Worm (Caenorhabditis elegans) whole organism, L4 larva: ENCODE results near the gene R01H2.8.

Experiments used
- D1046.2 ChIP-seq: fragments of 200-800 bp; sonication (Bioruptor generic); IDR thresholded peaks from 2 replicates; pipeline ENCODE4 v1.3.6; 2022; ENCODE audit warnings: missing genetic modification characterization, missing compliant biosample characterization
- F10B5.3 ChIP-seq: sonication (generic microtip); optimal IDR thresholded peaks from 2 replicates; lab custom pipeline; 2016; ENCODE audit warnings: mild to moderate bottlenecking, missing genetic modification characterization, missing compliant biosample characterization
- F49E8.2 ChIP-seq: sonication (generic microtip); optimal IDR thresholded peaks from 2 replicates; lab custom pipeline; 2016; ENCODE audit warnings: missing compliant biosample characterization, mild to moderate bottlenecking, missing genetic modification characterization, borderline replicate concordance
- T20F7.1 ChIP-seq: fragments of 200-800 bp; sonication (Bioruptor generic); optimal IDR thresholded peaks from 2 replicates; lab custom pipeline; 2018; ENCODE audit warnings: mild to moderate bottlenecking, missing genetic modification characterization, missing compliant biosample characterization
- Y48G9A.11 ChIP-seq: fragments of 200-800 bp; sonication (Bioruptor generic); IDR thresholded peaks from 2 replicates; pipeline ENCODE4 v1.3.6; 2022; ENCODE audit warnings: missing genetic modification reagents, missing genetic modification characterization, missing compliant biosample characterization
- ZK337.2 ChIP-seq: fragments of 200-800 bp; sonication (Bioruptor generic); IDR thresholded peaks from 2 replicates; pipeline ENCODE4 v1.3.6; 2022; ENCODE audit warnings: missing genetic modification reagents, missing genetic modification characterization, missing compliant biosample characterization
- attf-4 ChIP-seq: sonication (generic microtip); optimal IDR thresholded peaks from 3 replicates; lab custom pipeline; 2017; ENCODE audit warnings: missing biosample characterization, missing genetic modification characterization
- ceh-62 ChIP-seq: sonication (generic microtip); optimal IDR thresholded peaks from 2 replicates; lab custom pipeline; 2017; ENCODE audit warnings: missing biosample characterization, missing genetic modification characterization
- ctbp-1 ChIP-seq: fragments of 200-800 bp; sonication (Bioruptor generic); IDR thresholded peaks from 2 replicates; pipeline ENCODE4 v1.3.6; 2022; ENCODE audit warnings: missing genetic modification reagents, missing genetic modification characterization, missing compliant biosample characterization
- daf-16 ChIP-seq, 3 experiments: sonication (generic microtip); optimal IDR thresholded peaks; 2 replicates each; lab custom pipeline; 2016 to 2017; ENCODE audit warnings: missing genetic modification characterization in 3 of 3, missing genetic modification reagents in 3 of 3, mild to moderate bottlenecking in 2 of 3, missing compliant biosample characterization in 2 of 3, missing biosample characterization in 1 of 3, moderate library complexity in 1 of 3
- dmd-6 ChIP-seq: fragments of 200-800 bp; sonication (Bioruptor generic); IDR thresholded peaks from 2 replicates; pipeline ENCODE4 v1.3.6; 2022; ENCODE audit warnings: missing genetic modification reagents, missing genetic modification characterization, missing compliant biosample characterization
- dpl-1 ChIP-seq: fragments of 150-350 bp; optimal IDR thresholded peaks from 2 replicates; lab custom pipeline; 2014; ENCODE audit warnings: missing biosample characterization, missing genetic modification reagents, missing genetic modification characterization
- dve-1 ChIP-seq: sonication (generic microtip); optimal IDR thresholded peaks from 2 replicates; lab custom pipeline; 2017; ENCODE audit warnings: antibody characterized with exemption, mild to moderate bottlenecking, missing genetic modification characterization, missing compliant biosample characterization; ENCODE audit not compliant: insufficient read depth
- egl-43 ChIP-seq: fragments of 200-800 bp; sonication (Bioruptor generic); IDR thresholded peaks from 2 replicates; pipeline ENCODE4 v1.3.6; 2022; ENCODE audit warnings: missing genetic modification reagents, missing genetic modification characterization, missing compliant biosample characterization
- fkh-10 ChIP-seq: fragments of 150-350 bp; optimal IDR thresholded peaks from 2 replicates; lab custom pipeline; 2014; ENCODE audit warnings: missing biosample characterization, missing genetic modification reagents, missing genetic modification characterization
- gei-8 ChIP-seq: fragments of 200-800 bp; sonication (Bioruptor generic); optimal IDR thresholded peaks from 2 replicates; lab custom pipeline; 2018; ENCODE audit warnings: mild to moderate bottlenecking, missing genetic modification characterization, missing compliant biosample characterization
- hif-1 ChIP-seq, 2 experiments: sonication (generic microtip); optimal IDR thresholded peaks; 2 replicates each; lab custom pipeline; 2016 to 2017; ENCODE audit warnings: missing compliant biosample characterization in 2 of 2, missing genetic modification characterization in 2 of 2, missing genetic modification reagents in 2 of 2, missing genotype in 2 of 2, mild to moderate bottlenecking in 1 of 2
- hlh-30 ChIP-seq: sonication (generic microtip); optimal IDR thresholded peaks from 2 replicates; lab custom pipeline; 2017; ENCODE audit warnings: antibody characterized with exemption, mild to moderate bottlenecking, missing genetic modification characterization, missing compliant biosample characterization; ENCODE audit not compliant: insufficient read depth
- hmg-1.1 ChIP-seq: fragments of 200-800 bp; sonication (Bioruptor generic); IDR thresholded peaks from 2 replicates; pipeline ENCODE4 v1.3.6; 2022; ENCODE audit warnings: missing genetic modification reagents, missing genetic modification characterization, missing compliant biosample characterization
- jun-1 ChIP-seq: fragments of 150-350 bp; optimal IDR thresholded peaks from 2 replicates; lab custom pipeline; 2014; ENCODE audit warnings: missing biosample characterization, missing genetic modification reagents, missing genetic modification characterization
- lin-1 ChIP-seq: fragments of 200-800 bp; sonication (Bioruptor generic); IDR thresholded peaks from 2 replicates; pipeline ENCODE4 v1.3.6; 2022; ENCODE audit warnings: missing genetic modification reagents, missing genetic modification characterization, missing compliant biosample characterization
- lin-13 ChIP-seq: fragments of 150-350 bp; optimal IDR thresholded peaks from 2 replicates; lab custom pipeline; 2014; ENCODE audit warnings: missing biosample characterization, missing genetic modification reagents, missing genetic modification characterization
- lin-15B ChIP-seq: fragments of 150-350 bp; sonication (generic microtip); optimal IDR thresholded peaks from 3 replicates; lab custom pipeline; 2014; ENCODE audit warnings: missing biosample characterization, missing genetic modification characterization
- lin-38 ChIP-seq: fragments of 200-800 bp; sonication (Bioruptor generic); IDR thresholded peaks from 2 replicates; pipeline ENCODE4 v1.3.6; 2022; ENCODE audit warnings: missing genetic modification reagents, missing genetic modification characterization, missing compliant biosample characterization
- lin-39 ChIP-seq: fragments of 150-350 bp; optimal IDR thresholded peaks from 2 replicates; lab custom pipeline; 2014; ENCODE audit warnings: missing biosample characterization, missing genetic modification reagents, missing genetic modification characterization
- madf-5 ChIP-seq, 2 experiments: fragments of 200-800 bp; sonication (Bioruptor generic); IDR thresholded peaks; 2 replicates each; pipeline ENCODE4 v1.3.6; 2022; ENCODE audit warnings: missing compliant biosample characterization in 2 of 2, missing genetic modification characterization in 2 of 2
- mxl-2 ChIP-seq: fragments of 200-800 bp; sonication (Bioruptor generic); conservative IDR thresholded peaks from 2 replicates; pipeline ENCODE4 v1.3.6; 2022; ENCODE audit warnings: missing genetic modification reagents, missing genetic modification characterization, missing compliant biosample characterization
- nhr-11 ChIP-seq: fragments of 150-350 bp; optimal IDR thresholded peaks from 2 replicates; lab custom pipeline; 2014; ENCODE audit warnings: missing biosample characterization, missing genetic modification characterization
- nhr-237 ChIP-seq: sonication (generic microtip); optimal IDR thresholded peaks from 2 replicates; lab custom pipeline; 2017; ENCODE audit warnings: missing biosample characterization, missing genetic modification characterization
- nhr-41 ChIP-seq: fragments of 200-800 bp; sonication (Bioruptor generic); IDR thresholded peaks from 2 replicates; pipeline ENCODE4 v1.3.6; 2022; ENCODE audit warnings: missing genetic modification reagents, missing genetic modification characterization, missing compliant biosample characterization
- nhr-42 ChIP-seq: fragments of 200-800 bp; sonication (Bioruptor generic); IDR thresholded peaks from 2 replicates; pipeline ENCODE4 v1.3.6; 2022; ENCODE audit warnings: missing genetic modification characterization, missing compliant biosample characterization
- nhr-6 ChIP-seq: fragments of 150-350 bp; optimal IDR thresholded peaks from 2 replicates; lab custom pipeline; 2014; ENCODE audit warnings: missing biosample characterization, missing genetic modification characterization
- nhr-76 ChIP-seq: fragments of 150-350 bp; optimal IDR thresholded peaks from 2 replicates; lab custom pipeline; 2014; ENCODE audit warnings: missing biosample characterization, missing genetic modification characterization
- php-3 ChIP-seq: fragments of 200-800 bp; sonication (Bioruptor generic); IDR thresholded peaks from 2 replicates; pipeline ENCODE4 v1.3.6; 2022; ENCODE audit warnings: missing genetic modification reagents, missing genetic modification characterization, missing compliant biosample characterization
- pqm-1 ChIP-seq: sonication (generic microtip); optimal IDR thresholded peaks from 2 replicates; lab custom pipeline; 2017; ENCODE audit warnings: missing biosample characterization, missing genetic modification characterization
- rbr-2 ChIP-seq: sonication (generic microtip); optimal IDR thresholded peaks from 2 replicates; lab custom pipeline; 2016; ENCODE audit warnings: missing genotype, missing genetic modification characterization, missing compliant biosample characterization
- set-16 ChIP-seq: fragments of 200-800 bp; sonication (Bioruptor generic); IDR thresholded peaks from 2 replicates; pipeline ENCODE4 v1.3.6; 2022; ENCODE audit warnings: missing genetic modification reagents, missing genetic modification characterization, missing compliant biosample characterization
- skn-1 ChIP-seq: fragments of 150-350 bp; optimal IDR thresholded peaks from 2 replicates; lab custom pipeline; 2014; ENCODE audit warnings: missing biosample characterization, missing genetic modification characterization
- snpc-4 ChIP-seq: fragments of 150-350 bp; optimal IDR thresholded peaks from 2 replicates; lab custom pipeline; 2014; ENCODE audit warnings: missing biosample characterization, missing genetic modification characterization
- tag-97 ChIP-seq: fragments of 200-800 bp; sonication (Bioruptor generic); IDR thresholded peaks from 2 replicates; pipeline ENCODE4 v1.3.6; 2022; ENCODE audit warnings: missing genetic modification characterization, missing compliant biosample characterization
- unc-130 ChIP-seq: sonication (generic microtip); optimal IDR thresholded peaks from 2 replicates; lab custom pipeline; 2016; ENCODE audit warnings: missing genetic modification reagents, missing genetic modification characterization, missing compliant biosample characterization
- unc-62 ChIP-seq, 3 experiments: fragments of 150-350 bp in 1 of 3; sonication (generic microtip); optimal IDR thresholded peaks in 2 of 3; peaks in 1 of 3; 1 replicate in 1 of 3; 2 replicates in 2 of 3; lab custom pipeline; 2014 to 2017; ENCODE audit warnings: missing biosample characterization in 3 of 3, missing genetic modification characterization in 3 of 3, missing genetic modification reagents in 3 of 3, missing genotype in 1 of 3
- zfp-2 ChIP-seq: sonication (generic microtip); optimal IDR thresholded peaks from 2 replicates; lab custom pipeline; 2016; ENCODE audit warnings: mild to moderate bottlenecking, missing genetic modification characterization, missing compliant biosample characterization
- ztf-11 ChIP-seq: fragments of 150-350 bp; optimal IDR thresholded peaks from 2 replicates; lab custom pipeline; 2014; ENCODE audit warnings: missing biosample characterization, missing genetic modification characterization

The R01H2.8 gene

DNA sequence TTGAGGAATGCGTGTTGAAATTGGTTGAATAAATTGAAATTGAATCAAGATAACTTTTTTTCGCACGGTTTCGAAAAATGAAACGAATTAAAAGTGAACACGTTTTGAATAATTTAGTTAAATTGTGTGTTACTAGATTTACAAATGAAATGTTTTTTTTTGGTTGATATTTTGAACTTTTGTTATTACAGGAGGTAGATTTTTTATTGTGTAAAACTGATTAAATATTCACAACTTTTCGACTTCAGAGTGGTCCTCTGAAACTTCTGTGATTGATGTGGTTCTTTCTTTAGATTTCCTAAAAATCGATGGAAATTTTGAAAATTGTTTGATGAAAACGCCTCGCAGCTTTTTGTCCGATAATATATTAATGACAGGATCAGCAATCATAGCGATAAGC, 7.5 kb downstream of the R01H2.8 start, which contains the start of gene ZK418.13:
Gene ZK418.13, minus strand, starts transcription at position 101 of the 400 bp plus-strand sequence.
- TF ChIP-seq zfp-2 (tag; lab: Kevin White, UChicago) (no peak), mxl-2 (GFP tag; lab: Robert Waterston, UW) (no peak), T20F7.1 (GFP tag; lab: Kevin White, UChicago) (no peak), hmg-1.1 (GFP tag; lab: Robert Waterston, UW) (no peak), hif-1 (tag; optimal IDR thresholded peaks at IDR 0.05; lab: Kevin White, UChicago) (no peak), ctbp-1 (GFP tag; lab: Robert Waterston, UW) (no peak), madf-5 (GFP tag; IDR thresholded peaks at IDR 0.05; lab: Robert Waterston, UW) (no peak), lin-13 (GFP tag; lab: Kevin White, UChicago) (no peak), ZK337.2 (no peak), nhr-11 (tag; lab: Kevin White, UChicago) (no peak), jun-1 (tag; lab: Kevin White, UChicago) (no peak), fkh-10 (GFP tag; lab: Kevin White, UChicago) (no peak), nhr-6 (tag; lab: Kevin White, UChicago) (no peak), attf-4 (no peak), nhr-76 (tag; lab: Kevin White, UChicago) (no peak), lin-15B (tag; lab: Kevin White, UChicago) (no peak), D1046.2 (GFP tag; lab: Robert Waterston, UW) (no peak), nhr-237 (no peak), gei-8 (no peak), dve-1 (tag; lab: Kevin White, UChicago) (no peak)

DNA sequence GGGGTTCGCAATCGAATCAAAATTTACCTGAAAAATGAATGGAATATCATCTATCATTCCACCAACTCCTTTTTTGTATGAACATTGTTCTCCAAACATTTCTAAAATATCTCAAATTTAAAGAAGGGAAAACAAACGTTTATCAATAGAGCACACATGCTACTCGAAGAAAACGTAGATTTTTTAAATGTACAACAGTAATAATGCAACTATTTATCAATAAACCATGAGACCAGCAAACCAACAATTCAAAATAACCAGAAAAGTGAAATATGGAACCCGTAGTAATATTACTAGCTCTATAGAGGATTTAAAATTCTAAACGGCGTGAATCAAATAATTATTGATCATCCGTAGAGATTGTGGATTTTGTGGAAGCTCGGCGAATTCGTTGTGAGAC, 9.9 kb downstream of the R01H2.8 start, which contains the start of gene ZK418.6:
Gene ZK418.6, minus strand, starts transcription at position 101 of the 400 bp plus-strand sequence.
- TF ChIP-seq ztf-11 (tag; lab: Kevin White, UChicago) (no peak), F10B5.3 (tag; lab: Kevin White, UChicago) (no peak), unc-62 (GFP tag; optimal IDR thresholded peaks at IDR 0.05 in 1 of 2; lab: Kevin White, UChicago) (no peak), unc-62 (tag; optimal IDR thresholded peaks at IDR 0.05; lab: Kevin White, UChicago) (no peak), dmd-6 (no peak), nhr-42 (GFP tag; lab: Robert Waterston, UW) (no peak), ZK337.2 (no peak), snpc-4 (tag; lab: Kevin White, UChicago) (no peak), nhr-76 (tag; lab: Kevin White, UChicago) (no peak), lin-38 (GFP tag; lab: Robert Waterston, UW) (no peak), hmg-1.1 (GFP tag; lab: Robert Waterston, UW) (no peak), lin-39 (tag; lab: Kevin White, UChicago) (no peak), skn-1 (no peak), F49E8.2 (tag; lab: Kevin White, UChicago) (no peak), unc-130 (GFP tag; lab: Kevin White, UChicago) (no peak)

DNA sequence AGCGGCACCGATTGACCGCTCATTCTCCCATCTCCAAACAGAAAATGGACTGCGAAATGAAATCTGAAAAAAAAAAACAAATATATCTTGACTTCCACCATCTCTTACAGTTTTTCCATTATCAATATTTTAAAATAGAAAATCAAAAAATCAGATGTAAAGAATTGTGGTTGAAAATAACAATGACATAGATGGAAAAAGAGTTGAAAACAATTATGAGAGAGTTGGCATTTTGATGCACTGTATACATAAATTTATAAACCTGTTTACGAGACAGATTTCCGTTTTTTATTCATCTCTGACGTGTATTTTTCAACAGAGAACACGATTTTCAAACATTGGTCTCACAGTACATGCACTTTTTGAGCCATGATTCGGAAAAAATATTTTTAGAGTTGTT, 11.8 kb downstream of the R01H2.8 start, which contains the start of gene ZK418.7:
Gene ZK418.7, minus strand, starts transcription at position 101 of the 400 bp plus-strand sequence.
- TF ChIP-seq ctbp-1 (GFP tag; lab: Robert Waterston, UW) (no peak), ceh-62 (tag; lab: Kevin White, UChicago) (no peak), Y48G9A.11 (GFP tag; lab: Robert Waterston, UW) (no peak), rbr-2 (no peak), daf-16 (GFP tag; optimal IDR thresholded peaks at IDR 0.05; lab: Kevin White, UChicago) (no peak), daf-16 (tag; optimal IDR thresholded peaks at IDR 0.05; lab: Kevin White, UChicago) (no peak), php-3 (GFP tag; lab: Robert Waterston, UW) (no peak), hif-1 (tag; optimal IDR thresholded peaks at IDR 0.05; lab: Kevin White, UChicago) (no peak), hlh-30 (tag; lab: Kevin White, UChicago) (no peak), lin-1 (no peak), fkh-10 (GFP tag; lab: Kevin White, UChicago) (no peak), pqm-1 (tag; lab: Kevin White, UChicago) (no peak), tag-97 (GFP tag; lab: Robert Waterston, UW) (no peak), set-16 (GFP tag; lab: Robert Waterston, UW) (no peak), dpl-1 (GFP tag; lab: Kevin White, UChicago) (no peak), egl-43 (GFP tag; lab: Robert Waterston, UW) (no peak), F49E8.2 (tag; lab: Kevin White, UChicago) (no peak), nhr-41 (GFP tag; lab: Robert Waterston, UW) (no peak)
